Fruit fly (Drosophila melanogaster) whole organism, embryonic: ENCODE measurements around the gene CG32023.

Experiments
- Abd-B ChIP-seq: fragments of 200-800 bp; sonication (Bioruptor generic); optimal IDR thresholded peaks from 2 replicates; lab custom pipeline; 2018; ENCODE audit warnings: missing biosample characterization, mild to moderate bottlenecking, missing genetic modification characterization, moderate library complexity
- Atf6 ChIP-seq: fragments of 200-800 bp; sonication (Bioruptor generic); IDR thresholded peaks from 2 replicates; pipeline ENCODE4 v1.3.6; 2022; ENCODE audit warnings: missing biosample characterization, missing genetic modification characterization
- B-H1 ChIP-seq: fragments of 200-800 bp; sonication (Bioruptor generic); IDR thresholded peaks from 3 replicates; pipeline ENCODE4 v1.3.6; 2022; ENCODE audit warnings: missing biosample characterization, missing genetic modification characterization
- Blimp-1 ChIP-seq: fragments of 200-800 bp; sonication (Bioruptor generic); optimal IDR thresholded peaks from 3 replicates; lab custom pipeline; 2018; ENCODE audit warnings: missing biosample characterization, missing genetic modification characterization, mild to moderate bottlenecking, moderate library complexity, missing genetic modification reagents
- BtbVII ChIP-seq: fragments of 200-800 bp; sonication (Bioruptor generic); optimal IDR thresholded peaks from 3 replicates; lab custom pipeline; 2017; ENCODE audit warnings: missing biosample characterization, mild to moderate bottlenecking, missing genetic modification characterization
- CG1024 ChIP-seq: fragments of 200-800 bp; sonication (Bioruptor generic); IDR thresholded peaks from 2 replicates; pipeline ENCODE4 v1.3.6; 2022; ENCODE audit warnings: missing biosample characterization, missing genetic modification characterization
- CG10543 ChIP-seq: fragments of 200-800 bp; sonication (Bioruptor generic); optimal IDR thresholded peaks from 3 replicates; lab custom pipeline; 2017; ENCODE audit warnings: missing biosample characterization, mild to moderate bottlenecking, missing genetic modification characterization, moderate library complexity
- CG11695 ChIP-seq: fragments of 200-800 bp; sonication (Bioruptor generic); IDR thresholded peaks from 3 replicates; pipeline ENCODE4 v1.3.6; 2022; ENCODE audit warnings: missing biosample characterization, missing genetic modification characterization
- CG12219 ChIP-seq: fragments of 200-800 bp; sonication (Bioruptor generic); optimal IDR thresholded peaks from 3 replicates; lab custom pipeline; 2018; ENCODE audit warnings: missing biosample characterization, mild to moderate bottlenecking, missing genetic modification characterization
- CG12236 ChIP-seq: fragments of 200-800 bp; sonication (Bioruptor generic); optimal IDR thresholded peaks from 2 replicates; lab custom pipeline; 2016; ENCODE audit warnings: missing biosample characterization, missing genetic modification characterization
- CG14050 ChIP-seq: fragments of 200-800 bp; sonication (Bioruptor generic); IDR thresholded peaks from 3 replicates; pipeline ENCODE4 v1.3.6; 2022; ENCODE audit warnings: missing biosample characterization, missing genetic modification characterization
- CG14965 ChIP-seq: fragments of 200-800 bp; sonication (Bioruptor generic); optimal IDR thresholded peaks from 2 replicates; lab custom pipeline; 2016; ENCODE audit warnings: missing biosample characterization, missing genetic modification characterization, borderline replicate concordance
- CG15011 ChIP-seq: fragments of 200-800 bp; sonication (Bioruptor generic); optimal IDR thresholded peaks from 3 replicates; lab custom pipeline; 2018; ENCODE audit warnings: missing biosample characterization, mild to moderate bottlenecking, missing genetic modification characterization
- CG1602 ChIP-seq: fragments of 200-800 bp; sonication (Bioruptor generic); optimal IDR thresholded peaks from 3 replicates; lab custom pipeline; 2016; ENCODE audit warnings: missing biosample characterization, missing genetic modification characterization
- CG18011 ChIP-seq: fragments of 200-800 bp; sonication (Bioruptor generic); optimal IDR thresholded peaks from 2 replicates; lab custom pipeline; 2017; ENCODE audit warnings: missing biosample characterization, missing genetic modification characterization, mild to moderate bottlenecking, moderate library complexity, missing genotype
- CG18476 ChIP-seq: fragments of 200-800 bp; sonication (Bioruptor generic); optimal IDR thresholded peaks from 2 replicates; lab custom pipeline; 2016; ENCODE audit warnings: missing biosample characterization, mild to moderate bottlenecking, missing genetic modification characterization
- CG31224 ChIP-seq: fragments of 200-800 bp; sonication (Bioruptor generic); IDR thresholded peaks from 2 replicates; pipeline ENCODE4 v1.3.6; 2022; ENCODE audit warnings: missing biosample characterization, missing genetic modification characterization
- CG31441 ChIP-seq: fragments of 200-800 bp; sonication (Bioruptor generic); IDR thresholded peaks from 2 replicates; pipeline ENCODE4 v1.3.6; 2022; ENCODE audit warnings: missing biosample characterization, missing genetic modification characterization
- CG7839 ChIP-seq: fragments of 200-800 bp; sonication (Bioruptor generic); optimal IDR thresholded peaks from 3 replicates; lab custom pipeline; 2018; ENCODE audit warnings: missing biosample characterization, mild to moderate bottlenecking, missing genetic modification characterization, moderate library complexity
- CG8290 ChIP-seq, 3 experiments: fragments of 200-800 bp; sonication (Bioruptor generic); optimal IDR thresholded peaks; 2 replicates each; lab custom pipeline; 2016 to 2019; ENCODE audit warnings: missing biosample characterization in 3 of 3, missing genetic modification characterization in 3 of 3, mild to moderate bottlenecking in 2 of 3, moderate library complexity in 1 of 3
- CG8944 ChIP-seq: fragments of 200-800 bp; sonication (Bioruptor generic); optimal IDR thresholded peaks from 3 replicates; lab custom pipeline; 2016; ENCODE audit warnings: missing biosample characterization, missing genetic modification characterization
- CrebB ChIP-seq: fragments of 200-800 bp; sonication (Bioruptor generic); optimal IDR thresholded peaks from 3 replicates; lab custom pipeline; 2018; ENCODE audit warnings: missing biosample characterization, mild to moderate bottlenecking, missing genetic modification characterization
- Fer2 ChIP-seq: fragments of 200-800 bp; sonication (Bioruptor generic); optimal IDR thresholded peaks from 2 replicates; lab custom pipeline; 2018; ENCODE audit warnings: missing biosample characterization, mild to moderate bottlenecking, missing genetic modification characterization, moderate library complexity
- Fer3 ChIP-seq: fragments of 200-800 bp; sonication (Bioruptor generic); optimal IDR thresholded peaks from 2 replicates; lab custom pipeline; 2018; ENCODE audit warnings: missing biosample characterization, mild to moderate bottlenecking, missing genetic modification characterization, moderate library complexity
- Hr78 ChIP-seq, 2 experiments: fragments of 200-800 bp in 1 of 2; fragments of >200 bp in 1 of 2; sonication (Bioruptor generic) in 1 of 2; optimal IDR thresholded peaks; 2 replicates each; lab custom pipeline; 2017 to 2019; ENCODE audit warnings: missing biosample characterization in 2 of 2, missing genetic modification characterization in 2 of 2, mild to moderate bottlenecking in 1 of 2, moderate library complexity in 1 of 2
- NC2β ChIP-seq: fragments of 200-800 bp; sonication (Bioruptor generic); optimal IDR thresholded peaks from 2 replicates; lab custom pipeline; 2016; ENCODE audit warnings: missing biosample characterization, missing genetic modification characterization
- PHDP ChIP-seq: fragments of 200-800 bp; sonication (Bioruptor generic); optimal IDR thresholded peaks from 3 replicates; lab custom pipeline; 2018; ENCODE audit warnings: missing biosample characterization, mild to moderate bottlenecking, missing genetic modification characterization, moderate library complexity
- Pdp1 ChIP-seq, 2 experiments: fragments of 200-800 bp; sonication (Bioruptor generic); optimal IDR thresholded peaks; 3 replicates each; lab custom pipeline; 2016; ENCODE audit warnings: missing biosample characterization in 2 of 2, missing genetic modification characterization in 2 of 2, mild to moderate bottlenecking in 1 of 2, moderate library complexity in 1 of 2
- Sry-β ChIP-seq: fragments of 200-800 bp; sonication (Bioruptor generic); optimal IDR thresholded peaks from 2 replicates; lab custom pipeline; 2018; ENCODE audit warnings: missing biosample characterization, mild to moderate bottlenecking, missing genetic modification characterization, moderate library complexity
- Xbp1 ChIP-seq: fragments of 200-800 bp; sonication (Bioruptor generic); optimal IDR thresholded peaks from 3 replicates; lab custom pipeline; 2016; ENCODE audit warnings: missing biosample characterization, mild to moderate bottlenecking, missing genetic modification characterization
- aop ChIP-seq: fragments of 200-800 bp; sonication (Bioruptor generic); IDR thresholded peaks from 2 replicates; pipeline ENCODE4 v1.3.6; 2022; ENCODE audit warnings: missing biosample characterization, missing genetic modification characterization
- ase ChIP-seq: fragments of 200-800 bp; sonication (Bioruptor generic); IDR thresholded peaks from 3 replicates; pipeline ENCODE4 v1.3.6; 2022; ENCODE audit warnings: missing biosample characterization, missing genetic modification characterization
- bowl ChIP-seq: fragments of 200-800 bp; sonication (Bioruptor generic); IDR thresholded peaks from 2 replicates; pipeline ENCODE4 v1.3.6; 2022; ENCODE audit warnings: missing biosample characterization, missing genetic modification characterization
- bsh ChIP-seq, 2 experiments: fragments of 200-800 bp; sonication (Bioruptor generic); optimal IDR thresholded peaks; 2 replicates each; lab custom pipeline; 2017 to 2018; ENCODE audit warnings: mild to moderate bottlenecking in 2 of 2, missing biosample characterization in 2 of 2, missing genetic modification characterization in 2 of 2, moderate library complexity in 1 of 2
- chinmo ChIP-seq: fragments of 200-800 bp; sonication (Bioruptor generic); IDR thresholded peaks from 4 replicates; pipeline ENCODE4 v1.3.6; 2022; ENCODE audit warnings: missing biosample characterization, missing genetic modification characterization; ENCODE audit not compliant: partially characterized antibody
- ci ChIP-seq: fragments of 200-800 bp; sonication (Bioruptor generic); IDR thresholded peaks from 3 replicates; pipeline ENCODE4 v1.3.6; 2022; ENCODE audit warnings: missing biosample characterization, missing genetic modification characterization
- crol ChIP-seq: fragments of 200-800 bp; sonication (Bioruptor generic); IDR thresholded peaks from 2 replicates; pipeline ENCODE4 v1.3.6; 2022; ENCODE audit warnings: missing biosample characterization, missing genetic modification characterization
- dysf ChIP-seq: fragments of 200-800 bp; sonication (Bioruptor generic); IDR thresholded peaks from 3 replicates; pipeline ENCODE4 v1.3.6; 2022; ENCODE audit warnings: missing biosample characterization, missing genetic modification characterization
- eyg ChIP-seq: fragments of 200-800 bp; sonication (Bioruptor generic); optimal IDR thresholded peaks from 3 replicates; lab custom pipeline; 2016; ENCODE audit warnings: missing biosample characterization, missing genetic modification characterization
- ind ChIP-seq: fragments of 200-800 bp; sonication (Bioruptor generic); optimal IDR thresholded peaks from 3 replicates; lab custom pipeline; 2016; ENCODE audit warnings: missing biosample characterization, missing genetic modification characterization
- jing ChIP-seq: fragments of 200-800 bp; sonication (Bioruptor generic); optimal IDR thresholded peaks from 2 replicates; lab custom pipeline; 2018; ENCODE audit warnings: missing biosample characterization, mild to moderate bottlenecking, missing genetic modification characterization
- jumu ChIP-seq: fragments of 200-800 bp; sonication (Bioruptor generic); optimal IDR thresholded peaks from 3 replicates; lab custom pipeline; 2016; ENCODE audit warnings: missing biosample characterization, missing genetic modification characterization
- kah ChIP-seq: fragments of 200-800 bp; sonication (Bioruptor generic); optimal IDR thresholded peaks from 2 replicates; lab custom pipeline; 2018; ENCODE audit warnings: missing biosample characterization, mild to moderate bottlenecking, missing genetic modification characterization
- kay ChIP-seq: fragments of 200-800 bp; sonication (Bioruptor generic); optimal IDR thresholded peaks from 2 replicates; lab custom pipeline; 2016; ENCODE audit warnings: missing biosample characterization, missing genetic modification characterization
- nom ChIP-seq: fragments of 200-800 bp; sonication (Bioruptor generic); optimal IDR thresholded peaks from 2 replicates; lab custom pipeline; 2017; ENCODE audit warnings: missing biosample characterization, missing genetic modification characterization, mild to moderate bottlenecking, moderate library complexity, missing genetic modification reagents
- pho ChIP-seq: fragments of 200-800 bp; sonication (Bioruptor generic); optimal IDR thresholded peaks from 2 replicates; lab custom pipeline; 2016; ENCODE audit warnings: missing biosample characterization, missing genetic modification characterization
- sqz ChIP-seq: fragments of 200-800 bp; sonication (Bioruptor generic); optimal IDR thresholded peaks from 3 replicates; lab custom pipeline; 2018; ENCODE audit warnings: missing biosample characterization, mild to moderate bottlenecking, missing genetic modification characterization
- tll ChIP-seq, 2 experiments: fragments of 200-800 bp in 1 of 2; fragments of >200 bp in 1 of 2; sonication (Bioruptor generic) in 1 of 2; optimal IDR thresholded peaks; 2 replicates each; lab custom pipeline; 2017 to 2019; ENCODE audit warnings: missing biosample characterization in 2 of 2, missing genetic modification characterization in 2 of 2, mild to moderate bottlenecking in 1 of 2, moderate library complexity in 1 of 2
- vfl ChIP-seq: fragments of 200-800 bp; sonication (Bioruptor generic); optimal IDR thresholded peaks from 2 replicates; lab custom pipeline; 2016; ENCODE audit warnings: missing biosample characterization, missing genetic modification characterization

The CG32023 gene

dm6 chr3L:8841757-8842156 lies 37.8 kb upstream of the CG32023 start (continued):
- TF ChIP-seq CG14965 (GFP tag; lab: Kevin White, UChicago) (no peak), ind (peak; percentile 62), PHDP (peak; percentile 80), CrebB (tag; lab: Kevin White, UChicago) (peak; percentile 54), B-H1 (peak; percentile 60; the same call in 2 of the 3 replicates), CG8290 (GFP tag; optimal IDR thresholded peaks at IDR 0.05; lab: Kevin White, UChicago) (no peak), CG8290 (tag; optimal IDR thresholded peaks at IDR 0.05; lab: Kevin White, UChicago) (peak in 1 of 2 experiments; percentile 68), CG31441 (GFP tag; lab: Robert Waterston, UW) (peak; percentile 80), Fer2 (peak; percentile 61), NC2β (peak; percentile 55), sqz (GFP tag; lab: Kevin White, UChicago) (peak; percentile 48), tll (GFP tag; optimal IDR thresholded peaks at IDR 0.05; lab: Kevin White, UChicago) (no peak), aop (GFP tag; lab: Robert Waterston, UW) (no peak), ase (GFP tag; lab: Robert Waterston, UW) (peak; percentile 63), ci (GFP tag; lab: Robert Waterston, UW) (peak; percentile 85), chinmo (no peak), Atf6 (GFP tag; lab: Robert Waterston, UW) (peak; percentile 78), Blimp-1 (GFP tag; lab: Kevin White, UChicago) (peak; percentile 79), pho (GFP tag; lab: Kevin White, UChicago) (peak; percentile 6), kay (peak; percentile 60), Pdp1 (GFP tag; optimal IDR thresholded peaks at IDR 0.05; lab: Kevin White, UChicago) (peak; percentile 62 to 69), CG15011 (peak; percentile 35), CG11695 (GFP tag; lab: Robert Waterston, UW) (peak; percentile 66; the same call in 2 of the 3 replicates), CG1024 (GFP tag; lab: Robert Waterston, UW) (peak; percentile 70), nom (GFP tag; lab: Kevin White, UChicago) (no peak), Abd-B (GFP tag; lab: Kevin White, UChicago) (peak; percentile 70), crol (GFP tag; lab: Robert Waterston, UW) (no peak), CG7839 (tag; lab: Kevin White, UChicago) (peak; percentile 86), bowl (GFP tag; lab: Robert Waterston, UW) (peak; percentile 27; the same call in 1 of the 2 replicates), CG10543 (GFP tag; lab: Kevin White, UChicago) (no peak), Sry-β (GFP tag; lab: Kevin White, UChicago) (no peak), CG14050 (GFP tag; lab: Robert Waterston, UW) (peak; percentile 63), CG18476 (GFP tag; lab: Kevin White, UChicago) (no peak), CG8944 (GFP tag; lab: Kevin White, UChicago) (peak; percentile 47), BtbVII (peak; percentile 62), CG18011 (GFP tag; lab: Kevin White, UChicago) (peak; percentile 25), jumu (GFP tag; lab: Kevin White, UChicago) (peak; percentile 34), CG31224 (GFP tag; lab: Robert Waterston, UW) (peak; percentile 67), CG12219 (GFP tag; lab: Kevin White, UChicago) (peak; percentile 78), Hr78 (GFP tag; optimal IDR thresholded peaks at IDR 0.05; lab: Kevin White, UChicago) (no peak), CG12236 (GFP tag; lab: Kevin White, UChicago) (no peak), eyg (peak; percentile 10), jing (peak; percentile 62), Fer3 (tag; lab: Kevin White, UChicago) (peak; percentile 79), kah (GFP tag; lab: Kevin White, UChicago) (peak; percentile 26), dysf (GFP tag; lab: Robert Waterston, UW) (peak; percentile 86), Xbp1 (GFP tag; lab: Kevin White, UChicago) (peak; percentile 75), CG1602 (GFP tag; lab: Kevin White, UChicago) (peak; percentile 52), bsh (GFP tag; optimal IDR thresholded peaks at IDR 0.05; lab: Kevin White, UChicago) (peak in 1 of 2 experiments; percentile 85), vfl (GFP tag; lab: Kevin White, UChicago) (no peak)
